Worm (Caenorhabditis elegans) whole organism, L3 larva: Measurements from ENCODE around the gene F33G12.7.

Experiments used
- R02D3.7 ChIP-seq: fragments of 150-350 bp; optimal IDR thresholded peaks from 2 replicates; lab custom pipeline; 2014; ENCODE audit warnings: missing biosample characterization, missing genetic modification characterization
- aly-2 ChIP-seq: fragments of 150-350 bp; optimal IDR thresholded peaks from 2 replicates; lab custom pipeline; 2014; ENCODE audit warnings: missing biosample characterization, missing genetic modification characterization
- ama-1 ChIP-seq: fragments of 150-350 bp; optimal IDR thresholded peaks from 2 replicates; lab custom pipeline; 2018
- ceh-16 ChIP-seq: sonication (generic microtip); optimal IDR thresholded peaks from 2 replicates; lab custom pipeline; 2017; ENCODE audit warnings: missing biosample characterization, missing genetic modification characterization
- ceh-28 ChIP-seq: fragments of 150-350 bp; optimal IDR thresholded peaks from 2 replicates; lab custom pipeline; 2014; ENCODE audit warnings: missing biosample characterization, missing genetic modification reagents, missing genetic modification characterization
- ceh-82 ChIP-seq: fragments of 150-350 bp; optimal IDR thresholded peaks from 2 replicates; lab custom pipeline; 2014; ENCODE audit warnings: missing biosample characterization, missing genetic modification characterization
- ceh-9 ChIP-seq: sonication (generic microtip); optimal IDR thresholded peaks from 2 replicates; lab custom pipeline; 2018; ENCODE audit warnings: missing biosample characterization, missing genetic modification characterization
- egl-27 ChIP-seq: sonication (generic microtip); optimal IDR thresholded peaks from 4 replicates; lab custom pipeline; 2017; ENCODE audit warnings: missing biosample characterization, missing genetic modification reagents, missing genetic modification characterization
- elt-1 ChIP-seq: fragments of 150-350 bp; optimal IDR thresholded peaks from 2 replicates; lab custom pipeline; 2014; ENCODE audit warnings: missing biosample characterization, missing genetic modification characterization
- elt-2 ChIP-seq: sonication (generic microtip); optimal IDR thresholded peaks from 2 replicates; lab custom pipeline; 2016; ENCODE audit warnings: missing genetic modification reagents, mild to moderate bottlenecking, missing genetic modification characterization, missing compliant biosample characterization
- elt-3 ChIP-seq, 3 experiments: fragments of 150-350 bp in 1 of 3; sonication (generic microtip) in 2 of 3; optimal IDR thresholded peaks; 2 replicates in 2 of 3; 4 replicates in 1 of 3; lab custom pipeline; 2014 to 2017; ENCODE audit warnings: missing biosample characterization in 3 of 3, missing genetic modification characterization in 3 of 3
- fos-1 ChIP-seq: fragments of 150-350 bp; optimal IDR thresholded peaks from 2 replicates; lab custom pipeline; 2014; ENCODE audit warnings: missing biosample characterization, missing genetic modification characterization
- hmg-11 ChIP-seq: sonication (generic microtip); optimal IDR thresholded peaks from 2 replicates; lab custom pipeline; 2016; ENCODE audit warnings: missing genetic modification characterization, missing compliant biosample characterization
- jun-1 ChIP-seq: fragments of 150-350 bp; optimal IDR thresholded peaks from 2 replicates; lab custom pipeline; 2014; ENCODE audit warnings: missing biosample characterization, missing genetic modification reagents, missing genetic modification characterization
- lin-15B ChIP-seq: fragments of 150-350 bp; optimal IDR thresholded peaks from 2 replicates; lab custom pipeline; 2014; ENCODE audit warnings: missing biosample characterization, missing genetic modification characterization
- lin-39 ChIP-seq: fragments of 150-350 bp; optimal IDR thresholded peaks from 2 replicates; lab custom pipeline; 2018; ENCODE audit warnings: missing biosample characterization, missing genetic modification reagents, missing genetic modification characterization
- lsy-12 ChIP-seq: sonication (generic microtip); optimal IDR thresholded peaks from 2 replicates; lab custom pipeline; 2016; ENCODE audit warnings: mild to moderate bottlenecking, missing genetic modification characterization, missing compliant biosample characterization
- mdl-1 ChIP-seq: fragments of 150-350 bp; optimal IDR thresholded peaks from 2 replicates; lab custom pipeline; 2014; ENCODE audit warnings: missing biosample characterization, missing genetic modification characterization
- mml-1 ChIP-seq: fragments of 150-350 bp; sonication (generic microtip); optimal IDR thresholded peaks from 3 replicates; lab custom pipeline; 2014; ENCODE audit warnings: missing biosample characterization, missing genetic modification characterization
- nfya-1 ChIP-seq: sonication (generic microtip); optimal IDR thresholded peaks from 2 replicates; lab custom pipeline; 2017; ENCODE audit warnings: missing genetic modification characterization, mild to moderate bottlenecking, missing compliant biosample characterization, antibody characterized with exemption, moderate library complexity; ENCODE audit not compliant: insufficient read depth
- nhr-23 ChIP-seq: fragments of 150-350 bp; optimal IDR thresholded peaks from 2 replicates; lab custom pipeline; 2014; ENCODE audit warnings: missing biosample characterization, missing genetic modification reagents, missing genetic modification characterization
- nhr-25 ChIP-seq: sonication (generic microtip); optimal IDR thresholded peaks from 2 replicates; lab custom pipeline; 2017; ENCODE audit warnings: missing biosample characterization, missing genetic modification characterization
- nhr-28 ChIP-seq: fragments of 150-350 bp; optimal IDR thresholded peaks from 2 replicates; lab custom pipeline; 2014; ENCODE audit warnings: missing biosample characterization, missing genetic modification characterization
- nhr-43 ChIP-seq: sonication (generic microtip); optimal IDR thresholded peaks from 2 replicates; lab custom pipeline; 2016; ENCODE audit warnings: mild to moderate bottlenecking, missing genetic modification characterization, missing compliant biosample characterization; ENCODE audit not compliant: poor library complexity, severe bottlenecking
- nhr-67 ChIP-seq: fragments of 150-350 bp; optimal IDR thresholded peaks from 2 replicates; lab custom pipeline; 2014; ENCODE audit warnings: missing biosample characterization, missing genetic modification characterization
- nhr-76 ChIP-seq: fragments of 150-350 bp; sonication (generic microtip); optimal IDR thresholded peaks from 5 replicates; lab custom pipeline; 2014; ENCODE audit warnings: missing biosample characterization, missing genetic modification characterization
- nhr-77 ChIP-seq: fragments of 150-350 bp; optimal IDR thresholded peaks from 2 replicates; lab custom pipeline; 2014; ENCODE audit warnings: missing biosample characterization, missing genetic modification characterization
- pha-4 ChIP-seq: fragments of 150-350 bp; optimal IDR thresholded peaks from 2 replicates; lab custom pipeline; 2014; ENCODE audit warnings: missing biosample characterization, missing genetic modification reagents, missing genetic modification characterization
- pqm-1 ChIP-seq: fragments of 150-350 bp; optimal IDR thresholded peaks from 2 replicates; lab custom pipeline; 2017; ENCODE audit warnings: missing biosample characterization, missing genetic modification characterization, inconsistent platforms
- sea-2 ChIP-seq: fragments of 150-350 bp; sonication (generic microtip); optimal IDR thresholded peaks from 4 replicates; lab custom pipeline; 2014; ENCODE audit warnings: missing biosample characterization, missing genetic modification reagents, missing genetic modification characterization
- snpc-4 ChIP-seq: fragments of 150-350 bp; optimal IDR thresholded peaks from 2 replicates; lab custom pipeline; 2014; ENCODE audit warnings: missing biosample characterization, missing genetic modification characterization
- tbx-2 ChIP-seq: sonication (generic microtip); optimal IDR thresholded peaks from 2 replicates; lab custom pipeline; 2016; ENCODE audit warnings: mild to moderate bottlenecking, missing genetic modification characterization, missing compliant biosample characterization
- zag-1 ChIP-seq: fragments of 150-350 bp; optimal IDR thresholded peaks from 2 replicates; lab custom pipeline; 2014; ENCODE audit warnings: missing biosample characterization, missing genetic modification characterization
- ztf-4 ChIP-seq: fragments of 150-350 bp; optimal IDR thresholded peaks from 2 replicates; lab custom pipeline; 2014; ENCODE audit warnings: missing biosample characterization, missing genetic modification characterization

F33G12.7 gene

DNA sequence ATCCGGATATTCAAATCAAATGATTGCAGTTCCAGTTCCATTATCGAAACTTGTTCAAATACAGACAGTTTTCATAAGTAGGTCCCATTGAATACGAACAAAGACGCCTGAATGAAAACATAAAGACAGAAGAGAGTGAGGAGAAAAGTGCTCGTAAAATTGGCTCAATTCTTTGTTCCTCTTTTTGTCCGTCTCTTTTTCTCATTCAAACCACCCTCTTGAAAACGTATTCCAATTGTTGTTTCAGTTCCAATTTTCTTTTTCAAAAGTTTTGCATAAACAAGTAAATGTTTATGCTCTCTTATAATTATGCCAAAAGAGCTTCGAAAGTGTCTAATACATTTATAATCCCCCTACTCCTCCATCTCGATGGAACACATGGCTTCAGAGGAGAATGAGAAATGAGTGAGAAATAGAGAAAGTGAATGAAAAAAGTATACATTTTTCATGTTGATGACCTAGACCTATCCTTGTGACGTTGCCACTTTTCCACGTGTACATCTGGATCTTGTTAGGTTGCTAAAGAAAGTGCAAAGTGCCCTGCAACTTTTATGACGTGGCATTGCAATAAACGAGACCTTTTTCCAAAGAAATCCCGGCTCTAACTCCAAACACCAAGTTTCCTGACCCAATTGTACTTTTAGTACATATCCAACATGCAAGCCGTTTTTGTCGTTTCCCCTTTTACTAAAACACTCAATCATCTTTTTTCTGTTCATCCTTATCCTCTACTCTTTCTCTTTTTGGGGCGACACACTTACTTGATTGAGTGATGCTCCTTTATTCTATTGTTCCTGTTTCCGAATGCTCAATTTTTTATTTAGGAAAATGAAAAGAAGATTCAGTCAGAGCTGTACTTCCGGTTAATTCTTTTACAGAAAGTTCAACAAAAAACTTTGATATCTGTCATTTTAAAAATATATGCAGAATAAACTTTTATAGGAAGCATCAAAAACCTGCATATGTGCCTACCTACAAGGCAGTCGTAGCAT, 6.0 kb upstream of the F33G12.7 start (continued):
- TF ChIP-seq mdl-1 (tag; lab: Kevin White, UChicago) (no peak), ceh-9 (tag; lab: Kevin White, UChicago) (no peak), R02D3.7 (tag; lab: Kevin White, UChicago) (no peak), hmg-11 (tag; lab: Kevin White, UChicago) (peak; percentile 9), egl-27 (no peak), ceh-82 (no peak), pqm-1 (tag; lab: Kevin White, UChicago) (no peak), ceh-28 (no peak), jun-1 (no peak), nhr-28 (no peak)

DNA sequence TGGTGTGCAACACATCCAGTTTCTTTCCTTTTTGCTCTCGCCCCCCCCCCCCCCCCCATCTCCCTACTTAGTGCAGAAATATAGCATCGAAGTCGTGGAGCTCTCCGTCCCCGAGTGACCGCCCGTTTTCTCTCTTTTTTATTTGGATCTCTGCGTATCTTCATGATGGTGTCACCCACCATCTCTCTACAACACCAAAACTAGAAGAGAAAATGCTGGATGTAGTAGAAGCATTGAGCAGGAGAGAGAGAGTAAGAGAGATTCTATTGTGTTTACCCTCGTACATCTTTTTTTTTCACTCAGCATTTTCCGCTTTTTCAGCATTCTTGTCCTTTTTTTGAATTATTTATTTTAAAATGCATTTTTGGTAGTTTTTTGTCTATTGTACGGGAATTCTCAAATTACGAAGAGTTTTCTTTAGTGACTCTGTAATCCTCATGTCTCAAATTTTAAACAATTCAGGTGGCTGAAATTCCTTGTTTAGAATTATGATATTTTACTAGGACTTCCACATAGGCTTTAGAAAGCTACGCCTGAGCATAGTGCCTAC, 2.0 kb upstream of the F33G12.7 start:
- TF ChIP-seq ztf-4 (no peak), pqm-1 (tag; lab: Kevin White, UChicago) (no peak), hmg-11 (tag; lab: Kevin White, UChicago) (peak; percentile 55), elt-1 (no peak), elt-2 (no peak), nfya-1 (tag; lab: Kevin White, UChicago) (peak; percentile 52), sea-2 (GFP tag; lab: Kevin White, UChicago) (no peak), ceh-16 (tag; lab: Kevin White, UChicago) (no peak), lin-15B (tag; lab: Kevin White, UChicago) (peak; percentile 23), ama-1 (lab: Kevin White, UChicago) (no peak), lin-39 (tag; lab: Kevin White, UChicago) (peak; percentile 23), nhr-67 (tag; lab: Kevin White, UChicago) (no peak), mml-1 (tag; lab: Kevin White, UChicago) (no peak)

- TF ChIP-seq elt-2 (peak; percentile 48), ama-1 (lab: Kevin White, UChicago) (peak; percentile 47), pha-4 (peak; percentile 37), hmg-11 (tag; lab: Kevin White, UChicago) (peak; percentile 20), aly-2 (no peak), zag-1 (tag; lab: Kevin White, UChicago) (no peak), nfya-1 (tag; lab: Kevin White, UChicago) (peak; percentile 17)
Observed at ce11 chrII:5039912-5040311, 569 bp downstream of the F33G12.7 start, which contains the start of gene golg-2. golg-2 (minus strand) TSS chrII:5040091.

ce11 chrII:5036128-5036527, 4.4 kb downstream of the F33G12.7 start, which contains the start of gene lrr-1:
lrr-1 (minus strand) TSS chrII:5036439.
- TF ChIP-seq nhr-77: peak; percentile 12
- no peak for TF ChIP-seq R02D3.7 (tag; lab: Kevin White, UChicago)
- peak; percentile 32 for TF ChIP-seq elt-2

- no peak for TF ChIP-seq ztf-4
- no peak for TF ChIP-seq tbx-2
- no peak for TF ChIP-seq nhr-43
- no peak for TF ChIP-seq nhr-76 (tag; lab: Kevin White, UChicago)
- no peak for TF ChIP-seq hmg-11 (tag; lab: Kevin White, UChicago)
- no peak for TF ChIP-seq ceh-28
- no peak for TF ChIP-seq fos-1
Observed at ce11 chrII:5033935-5034334, 6.5 kb downstream of the F33G12.7 start, which contains the start of gene F33G12.3. F33G12.3 (minus strand) TSS chrII:5034035.

DNA sequence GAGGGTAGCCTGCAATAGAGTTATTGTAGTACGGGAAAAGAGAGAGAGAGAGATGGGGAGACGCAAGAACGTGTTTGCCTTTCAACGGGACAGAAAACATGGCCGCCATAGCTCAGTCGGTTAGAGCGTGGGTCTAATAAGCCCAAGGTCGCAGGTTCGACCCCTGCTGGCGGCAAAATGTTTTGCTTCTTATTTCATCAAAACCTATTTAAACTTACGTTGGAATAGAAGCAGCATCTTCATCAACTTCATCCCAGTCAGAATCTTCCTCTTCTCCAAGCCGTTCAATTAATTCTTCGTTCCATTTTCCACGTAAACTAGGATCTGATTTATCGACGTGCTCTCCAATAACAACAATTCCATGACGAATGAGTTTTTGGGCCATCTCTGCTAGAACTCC, 7.8 kb downstream of the F33G12.7 start:
- TF ChIP-seq elt-2 (peak; percentile 87), nhr-43 (peak; percentile 63), lsy-12 (peak; percentile 73), snpc-4 (peak; percentile 30), pqm-1 (tag; lab: Kevin White, UChicago) (peak; percentile 17), egl-27 (peak; percentile 46), nfya-1 (tag; lab: Kevin White, UChicago) (peak; percentile 57), mdl-1 (tag; lab: Kevin White, UChicago) (no peak), nhr-23 (no peak), tbx-2 (peak; percentile 19), nhr-76 (tag; lab: Kevin White, UChicago) (no peak), hmg-11 (tag; lab: Kevin White, UChicago) (peak; percentile 89), ceh-9 (tag; lab: Kevin White, UChicago) (no peak), R02D3.7 (tag; lab: Kevin White, UChicago) (peak; percentile 29), nhr-25 (tag; lab: Kevin White, UChicago) (peak; percentile 40), lin-15B (tag; lab: Kevin White, UChicago) (peak; percentile 34), ceh-82 (peak; percentile 29), pha-4 (peak; percentile 38), elt-3 (tag; optimal IDR thresholded peaks at IDR 0.05; lab: Kevin White, UChicago) (no peak), jun-1 (peak; percentile 35), lin-39 (tag; lab: Kevin White, UChicago) (peak; percentile 58)
- TF ChIP-seq, all 47 proteins: peak for 16
